Worm (Caenorhabditis elegans): ENCODE data around the gene R102.10.

DNA sequence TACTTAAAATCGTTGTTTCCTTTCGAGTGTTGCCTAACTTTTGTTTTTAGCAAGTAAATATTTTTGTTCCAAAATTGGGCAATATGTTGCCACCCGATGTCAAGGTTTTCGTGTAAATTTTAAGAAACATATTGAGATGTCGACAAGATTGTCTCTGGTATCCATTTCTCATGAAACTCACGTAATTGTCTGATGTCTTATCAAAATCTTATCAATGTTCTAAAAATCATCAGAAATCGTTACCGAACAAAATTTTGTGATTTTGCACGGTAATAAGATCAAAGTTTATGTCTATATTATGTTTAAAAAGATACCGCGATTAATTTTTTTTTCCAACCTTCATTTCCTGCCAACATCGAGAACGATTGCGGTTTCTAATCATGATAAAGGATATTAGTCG, 6.3 kb upstream of the R102.10 start:
- TF ChIP-seq nhr-237 (tag; optimal IDR thresholded peaks at IDR 0.05): no peak
- TF ChIP-seq nhr-11 (tag; optimal IDR thresholded peaks at IDR 0.05): no peak
- TF ChIP-seq snpc-4 (tag; optimal IDR thresholded peaks at IDR 0.05): no peak
- no peak for TF ChIP-seq ama-1 (optimal IDR thresholded peaks at IDR 0.05)
- no peak for TF ChIP-seq egl-27 (tag; optimal IDR thresholded peaks at IDR 0.05)
- no peak for TF ChIP-seq jun-1 (tag; optimal IDR thresholded peaks at IDR 0.05)
- TF ChIP-seq lin-39 (tag; optimal IDR thresholded peaks at IDR 0.05): no peak
- no peak for TF ChIP-seq elt-3 (tag; optimal IDR thresholded peaks at IDR 0.05)
- no peak for TF ChIP-seq elt-1 (tag; optimal IDR thresholded peaks at IDR 0.05)
- no peak for TF ChIP-seq pha-4 (tag; optimal IDR thresholded peaks at IDR 0.05)
- no peak for TF ChIP-seq unc-62 (GFP tag; optimal IDR thresholded peaks at IDR 0.05)
- TF ChIP-seq skn-1 (tag; optimal IDR thresholded peaks at IDR 0.05): no peak
- TF ChIP-seq mml-1 (tag; optimal IDR thresholded peaks at IDR 0.05): no peak
- no peak for TF ChIP-seq zag-1 (tag; optimal IDR thresholded peaks at IDR 0.05)
